Fruit fly (Drosophila melanogaster) whole organism: ENCODE results near the gene nmo.
A peak's percentile ranks its signal among the peaks of the same experiment; 100 is the strongest.

ENCODE experiments used
- CG8478 ChIP-seq: fragments of >200 bp; optimal IDR thresholded peaks from 2 replicates; lab custom pipeline; 2018; ENCODE audit warnings: inconsistent platforms
- Dll ChIP-seq: fragments of >200 bp; optimal IDR thresholded peaks from 2 replicates; lab custom pipeline; 2017
- EcR ChIP-seq, 2 experiments: fragments of >200 bp; optimal IDR thresholded peaks; 2 replicates each; lab custom pipeline; 2017; ENCODE audit warnings: missing biosample characterization in 2 of 2, missing genetic modification characterization in 2 of 2, missing genetic modification reagents in 2 of 2
- pan ChIP-seq: fragments of >200 bp; optimal IDR thresholded peaks from 2 replicates; lab custom pipeline; 2017
- psq ChIP-seq: fragments of >200 bp; optimal IDR thresholded peaks from 2 replicates; lab custom pipeline; 2017
- usp ChIP-seq: fragments of >200 bp; optimal IDR thresholded peaks from 2 replicates; lab custom pipeline; 2017; ENCODE audit warnings: missing biosample characterization, missing genetic modification characterization, mixed read lengths

nmo gene

DNA sequence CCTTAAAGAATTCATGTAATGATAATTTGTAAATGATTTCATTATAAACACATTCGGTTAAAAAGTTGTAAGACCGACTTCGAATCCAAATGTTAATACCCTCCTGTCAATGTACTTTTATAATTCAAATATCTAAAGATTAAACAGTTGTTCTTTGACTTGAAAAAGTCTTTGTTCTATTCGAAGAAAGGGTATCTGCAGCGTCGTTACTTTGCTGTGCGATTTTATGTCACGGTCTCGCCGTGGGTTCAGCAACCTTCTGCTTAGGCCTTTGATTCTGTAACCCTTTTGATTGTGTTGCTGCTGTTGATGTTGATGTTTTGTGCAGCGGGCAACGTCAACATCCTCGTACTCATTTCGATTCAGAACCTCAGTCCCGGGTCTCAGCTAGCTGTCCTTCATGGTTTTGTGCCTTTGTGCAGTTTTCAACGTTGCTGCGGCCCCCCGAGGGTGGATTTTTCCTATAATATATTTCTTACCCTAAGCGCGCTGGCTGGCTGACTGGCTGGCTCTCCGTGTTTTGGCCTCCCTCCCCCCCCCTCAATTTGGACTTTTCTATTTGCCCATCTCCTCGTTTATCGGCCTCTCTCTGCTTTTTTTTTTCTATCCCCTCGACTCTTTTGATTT is 2.5 kb downstream of the nmo start:
- TF ChIP-seq psq (no peak), usp (GFP tag; lab: Kevin White, UChicago) (no peak), pan (lab: Kevin White, UChicago) (no peak), EcR (GFP tag; optimal IDR thresholded peaks at IDR 0.05; lab: Kevin White, UChicago) (no peak), Dll (lab: Kevin White, UChicago) (no peak), CG8478 (lab: Kevin White, UChicago) (no peak)

DNA sequence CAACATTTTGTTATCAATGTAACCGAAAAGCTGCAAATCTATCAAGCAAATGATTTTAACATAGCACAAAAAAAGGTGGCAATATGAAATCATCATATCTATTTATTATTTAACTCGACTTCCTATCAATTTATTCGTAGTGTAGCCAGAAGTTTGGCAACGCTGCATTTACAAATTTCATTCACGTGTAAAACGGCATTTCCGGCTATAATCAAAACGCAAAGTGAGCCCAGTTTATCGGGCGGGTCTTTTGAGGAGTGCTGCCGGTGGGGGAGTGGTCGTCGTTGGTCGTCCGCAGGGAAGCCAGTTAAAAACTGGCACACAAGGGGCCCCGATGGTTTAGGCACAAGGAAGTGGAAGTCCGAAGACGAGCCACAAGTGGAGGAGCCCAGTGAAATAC is 3.1 kb downstream of the nmo start:
- TF ChIP-seq pan (lab: Kevin White, UChicago) (no peak), CG8478 (lab: Kevin White, UChicago) (no peak), Dll (lab: Kevin White, UChicago) (no peak), psq (no peak), EcR (GFP tag; optimal IDR thresholded peaks at IDR 0.05; lab: Kevin White, UChicago) (no peak), usp (GFP tag; lab: Kevin White, UChicago) (no peak)

DNA sequence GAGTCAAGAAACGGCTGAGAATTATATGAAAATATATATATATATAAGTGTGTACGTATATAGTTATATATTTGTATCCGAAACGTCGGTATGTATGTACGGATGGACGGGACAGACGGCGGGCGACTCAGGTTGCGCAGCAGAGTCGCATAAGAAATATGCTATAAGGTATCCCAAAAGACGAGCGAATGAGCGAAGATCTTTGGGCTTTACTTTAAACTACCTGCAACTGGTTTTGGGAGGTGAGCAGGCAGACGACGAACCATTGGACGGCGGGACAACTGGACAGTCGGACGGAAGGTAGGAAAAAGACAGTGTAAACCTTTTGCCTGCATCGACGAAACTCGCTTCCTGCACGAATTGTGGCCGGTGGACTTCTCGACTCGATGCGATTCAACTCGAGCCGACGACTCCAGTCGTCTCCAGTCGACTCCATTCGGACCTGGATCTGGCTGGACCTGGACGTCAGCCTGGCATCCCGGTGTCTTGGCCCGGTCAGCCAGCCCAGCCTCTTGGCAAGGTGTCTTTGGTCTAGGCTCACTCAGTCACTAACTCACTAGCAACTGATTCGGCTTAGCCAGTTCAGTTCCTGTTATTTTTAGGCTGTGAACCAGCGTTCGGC is 4.9 kb downstream of the nmo start:
- no peak for TF ChIP-seq EcR (GFP tag; optimal IDR thresholded peaks at IDR 0.05; lab: Kevin White, UChicago)
- no peak for TF ChIP-seq CG8478 (lab: Kevin White, UChicago)
- TF ChIP-seq pan (lab: Kevin White, UChicago) = no peak
- TF ChIP-seq psq = no peak
- no peak for TF ChIP-seq Dll (lab: Kevin White, UChicago)
- TF ChIP-seq usp (GFP tag; lab: Kevin White, UChicago) = no peak

DNA sequence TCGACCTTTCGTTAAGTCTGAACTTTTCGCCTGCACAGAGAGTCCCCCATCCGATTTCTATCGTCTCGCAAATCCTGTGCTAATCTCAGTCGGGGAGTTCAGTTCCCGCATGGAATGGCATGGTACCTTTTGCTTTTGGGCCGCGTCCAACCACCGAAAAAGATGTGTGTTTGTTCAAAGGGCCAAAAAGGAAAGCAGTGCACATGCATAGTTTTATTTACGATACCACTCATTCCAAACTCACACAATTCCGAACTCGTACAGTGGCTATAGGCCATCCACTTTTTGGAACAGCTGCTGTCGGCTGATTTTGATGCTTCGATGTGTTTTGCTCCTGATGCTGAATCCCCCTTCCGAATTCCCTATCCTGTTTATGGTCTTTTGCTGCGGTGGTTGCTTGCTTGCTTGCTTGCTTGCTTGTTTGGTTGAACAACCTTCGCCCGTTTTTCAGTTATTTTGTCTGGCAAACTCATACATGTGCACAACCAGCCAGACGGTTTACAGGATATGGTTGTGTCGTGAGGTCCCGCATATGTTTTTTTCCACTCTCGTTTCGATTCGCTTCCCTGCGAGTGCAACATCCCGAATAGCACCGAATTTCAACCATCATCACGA is 5.9 kb downstream of the nmo start:
- no peak for TF ChIP-seq usp (GFP tag; lab: Kevin White, UChicago)
- no peak for TF ChIP-seq CG8478 (lab: Kevin White, UChicago)
- no peak for TF ChIP-seq EcR (GFP tag; optimal IDR thresholded peaks at IDR 0.05; lab: Kevin White, UChicago)
- no peak for TF ChIP-seq Dll (lab: Kevin White, UChicago)
- TF ChIP-seq psq = no peak
- no peak for TF ChIP-seq pan (lab: Kevin White, UChicago)

DNA sequence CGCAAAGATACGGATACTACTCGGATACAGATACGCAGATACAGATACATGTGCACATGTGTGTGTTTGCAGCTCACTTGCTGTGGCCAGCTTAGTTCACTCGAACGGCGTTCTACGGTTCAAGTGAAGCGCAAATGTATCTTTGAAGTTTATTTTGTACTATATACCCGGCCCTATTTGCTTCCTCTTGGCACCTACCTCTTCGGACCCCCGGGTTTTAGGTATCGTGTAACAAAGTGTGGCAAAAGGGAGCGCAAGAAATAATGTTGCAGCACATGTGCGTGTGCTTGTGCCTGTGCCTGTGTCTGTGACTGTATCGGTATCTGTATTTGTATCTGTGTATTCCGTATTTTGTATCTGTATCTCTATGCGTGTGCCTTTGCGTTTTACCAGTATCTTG is 9.6 kb downstream of the nmo start:
- TF ChIP-seq EcR (GFP tag; optimal IDR thresholded peaks at IDR 0.05; lab: Kevin White, UChicago) (no peak), pan (lab: Kevin White, UChicago) (no peak), Dll (lab: Kevin White, UChicago) (no peak)

DNA sequence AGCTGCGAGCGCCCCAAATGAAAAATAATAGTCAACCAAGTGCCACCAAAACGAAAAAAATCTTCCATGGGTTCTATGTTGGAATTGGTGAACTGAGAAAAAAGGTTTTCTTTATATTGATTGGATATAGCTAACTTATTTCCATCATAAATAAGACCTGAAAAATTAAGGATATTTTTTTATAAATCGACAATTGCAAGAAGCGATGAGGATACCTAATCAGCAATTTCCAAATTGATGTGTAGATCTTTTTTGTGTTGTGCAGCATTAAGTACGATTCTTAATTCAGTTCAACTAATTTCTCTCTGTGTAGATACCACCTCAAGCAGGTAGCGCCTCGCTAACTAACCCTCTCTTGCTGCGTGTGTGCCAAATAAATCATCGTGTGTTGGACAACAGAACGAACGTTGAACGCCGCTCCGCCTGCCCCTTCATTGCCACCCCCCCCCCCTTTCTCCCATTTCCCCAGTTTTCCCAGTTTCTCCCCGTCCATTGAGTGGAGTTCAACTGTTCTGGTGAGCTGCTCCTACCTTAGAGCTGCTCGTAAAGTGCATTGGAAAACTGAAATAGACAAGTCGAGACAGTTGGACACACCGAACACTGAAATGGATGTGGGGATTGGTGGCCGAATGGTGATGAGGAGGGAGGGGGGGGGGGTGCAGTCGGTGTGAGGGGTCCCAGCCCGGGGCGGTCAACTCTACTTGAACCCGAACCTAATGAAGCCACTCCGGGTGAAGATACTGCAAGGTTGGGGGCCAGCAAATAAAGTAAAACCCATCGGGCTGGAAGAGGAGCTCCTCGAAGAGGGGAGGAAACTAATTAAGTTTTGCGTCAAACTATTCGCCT is 10.2 kb downstream of the nmo start:
- no peak for TF ChIP-seq psq
- TF ChIP-seq CG8478 (lab: Kevin White, UChicago) = no peak
- TF ChIP-seq pan (lab: Kevin White, UChicago) = no peak
- no peak for TF ChIP-seq usp (GFP tag; lab: Kevin White, UChicago)
- TF ChIP-seq EcR (GFP tag; optimal IDR thresholded peaks at IDR 0.05; lab: Kevin White, UChicago) = no peak
- no peak for TF ChIP-seq Dll (lab: Kevin White, UChicago)

DNA sequence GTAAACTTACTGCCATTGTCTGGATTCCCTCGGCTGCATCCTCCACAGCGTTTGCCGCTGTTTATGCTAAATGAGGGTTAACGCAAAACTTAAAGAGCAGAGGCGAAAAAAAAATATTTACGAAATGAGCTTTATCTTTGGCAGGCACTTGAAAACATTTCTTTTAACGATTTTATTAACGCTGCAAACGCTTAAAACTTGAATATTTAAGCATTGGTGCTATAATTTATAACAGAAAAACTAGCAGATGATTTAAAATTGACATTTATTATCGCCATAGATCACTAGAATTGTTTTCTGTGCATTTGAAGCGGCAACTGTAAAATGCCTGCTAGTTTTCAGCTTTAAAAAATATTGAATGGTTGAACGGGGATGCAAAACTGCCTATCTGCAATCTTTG is 11.4 kb downstream of the nmo start:
- TF ChIP-seq EcR (GFP tag; optimal IDR thresholded peaks at IDR 0.05; lab: Kevin White, UChicago) (no peak), CG8478 (lab: Kevin White, UChicago) (no peak), usp (GFP tag; lab: Kevin White, UChicago) (no peak), psq (no peak), pan (lab: Kevin White, UChicago) (no peak), Dll (lab: Kevin White, UChicago) (no peak)

DNA sequence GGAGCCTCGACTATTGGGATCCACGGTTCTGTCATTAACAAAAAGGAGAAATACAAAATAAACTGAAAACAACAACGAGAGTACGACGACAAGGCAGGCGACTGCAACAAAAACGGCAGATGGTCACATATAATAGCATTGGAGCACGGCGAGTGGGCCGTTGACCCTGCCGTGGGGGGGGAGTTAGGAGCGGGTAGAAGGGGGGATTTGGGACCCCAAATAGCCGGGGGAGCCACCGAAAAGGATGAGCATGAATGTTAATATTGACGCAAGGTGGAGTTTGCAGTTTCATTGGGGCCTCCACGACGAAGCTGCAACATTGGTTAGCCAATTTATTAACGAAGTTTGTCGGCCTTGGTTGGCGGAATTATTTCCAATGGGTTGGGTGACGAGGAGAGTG is 14.0 kb downstream of the nmo start:
- TF ChIP-seq pan (lab: Kevin White, UChicago) = no peak
- no peak for TF ChIP-seq psq
- TF ChIP-seq Dll (lab: Kevin White, UChicago) = no peak
- peak; percentile 82 to 86 for TF ChIP-seq EcR (GFP tag; optimal IDR thresholded peaks at IDR 0.05; lab: Kevin White, UChicago)

DNA sequence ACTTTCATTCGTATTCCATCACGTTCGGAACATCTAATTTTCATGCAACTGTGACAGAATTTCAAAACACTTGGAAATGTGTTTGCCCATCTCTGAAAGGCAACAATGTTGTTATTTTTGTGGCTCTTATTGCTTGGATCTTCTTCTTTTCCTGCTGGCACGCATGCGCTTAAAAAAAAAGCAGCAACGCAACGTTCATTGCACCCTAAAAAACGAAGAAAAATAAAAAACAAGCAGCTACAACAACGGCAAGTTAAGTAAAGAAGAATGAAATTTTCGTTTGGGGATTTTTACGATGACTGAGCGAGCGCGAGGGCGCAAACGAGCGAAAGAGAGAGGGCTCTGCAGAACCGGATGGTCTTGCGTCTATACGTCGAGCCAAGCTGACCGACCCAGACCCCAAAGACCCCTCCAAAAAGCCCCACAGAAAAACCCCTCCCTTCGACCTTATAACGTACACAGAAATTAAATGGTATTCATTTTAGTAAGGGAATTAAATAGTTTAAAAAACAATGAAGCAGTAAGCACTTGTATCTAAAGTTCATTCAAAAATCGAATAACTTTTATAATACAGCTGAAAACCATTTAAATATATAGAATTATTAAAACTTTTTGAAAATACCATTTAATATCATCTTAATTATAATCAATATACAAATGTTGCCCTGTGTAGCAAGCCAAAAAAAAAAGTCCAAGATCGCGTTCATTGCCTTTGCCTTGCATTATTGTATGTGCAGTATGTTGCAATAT is 14.9 kb downstream of the nmo start:
- TF ChIP-seq usp (GFP tag; lab: Kevin White, UChicago) (no peak), pan (lab: Kevin White, UChicago) (no peak), EcR (GFP tag; optimal IDR thresholded peaks at IDR 0.05; lab: Kevin White, UChicago) (peak; percentile 58 to 78)

DNA sequence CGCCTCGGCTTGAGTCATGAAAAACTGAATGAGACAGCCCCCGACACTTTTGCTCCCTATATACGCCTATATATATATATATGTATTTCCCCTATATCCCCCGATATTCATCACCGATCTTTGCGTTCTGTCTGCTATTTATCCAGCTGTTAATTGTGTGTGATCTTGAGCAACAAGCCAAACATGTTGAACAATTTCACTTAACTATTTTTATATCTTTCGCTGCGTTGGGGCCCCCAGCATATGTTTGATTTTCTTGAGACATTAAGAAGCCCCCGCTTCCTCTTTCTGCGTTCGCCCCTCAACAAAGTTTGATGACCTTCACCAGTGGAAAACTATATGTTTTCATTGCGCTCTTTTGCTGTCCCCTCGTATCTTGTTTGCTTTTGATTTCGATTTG is 17.5 kb downstream of the nmo start:
- peak in 1 of 2 experiments; percentile 47 for TF ChIP-seq EcR (GFP tag; optimal IDR thresholded peaks at IDR 0.05; lab: Kevin White, UChicago)
- TF ChIP-seq pan (lab: Kevin White, UChicago) = no peak

DNA sequence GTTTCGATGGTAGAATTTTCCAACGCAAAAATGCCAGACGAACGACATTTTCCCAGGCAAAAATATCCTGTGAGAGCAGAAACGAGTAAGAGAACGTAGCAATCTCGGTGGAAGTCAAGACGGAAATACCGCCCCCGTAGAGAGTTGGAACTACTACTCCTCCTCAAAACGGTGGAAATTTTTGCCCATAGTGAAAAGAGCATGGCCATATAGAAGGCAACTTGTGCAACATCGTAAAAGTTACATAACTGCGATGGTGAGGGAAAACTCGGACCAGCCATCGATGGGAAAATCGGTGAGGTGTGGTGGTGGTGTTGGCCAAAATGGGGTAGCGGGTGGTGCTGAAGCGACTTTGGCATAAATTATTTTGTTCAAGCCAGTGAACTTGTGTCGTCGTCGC is 21.1 kb downstream of the nmo start:
- TF ChIP-seq EcR (GFP tag; optimal IDR thresholded peaks at IDR 0.05; lab: Kevin White, UChicago) = no peak
- TF ChIP-seq usp (GFP tag; lab: Kevin White, UChicago) = no peak
- TF ChIP-seq Dll (lab: Kevin White, UChicago) = no peak
- TF ChIP-seq CG8478 (lab: Kevin White, UChicago) = no peak
- TF ChIP-seq pan (lab: Kevin White, UChicago) = no peak
- TF ChIP-seq psq = no peak
